Fruit fly (Drosophila melanogaster): ENCODE results near the gene ND-23.

dm6 chr3R:15872829-15873440 is 36.0 kb upstream of the ND-23 start:
- no peak for TF ChIP-seq CG8478 (optimal IDR thresholded peaks at IDR 0.05)
- TF ChIP-seq CTCF (optimal IDR thresholded peaks at IDR 0.05), result no peak

Data from S2 (cell line).